Worm (Caenorhabditis elegans): ENCODE measurements around the gene Y46G5A.18.

The Y46G5A.18 gene

DNA sequence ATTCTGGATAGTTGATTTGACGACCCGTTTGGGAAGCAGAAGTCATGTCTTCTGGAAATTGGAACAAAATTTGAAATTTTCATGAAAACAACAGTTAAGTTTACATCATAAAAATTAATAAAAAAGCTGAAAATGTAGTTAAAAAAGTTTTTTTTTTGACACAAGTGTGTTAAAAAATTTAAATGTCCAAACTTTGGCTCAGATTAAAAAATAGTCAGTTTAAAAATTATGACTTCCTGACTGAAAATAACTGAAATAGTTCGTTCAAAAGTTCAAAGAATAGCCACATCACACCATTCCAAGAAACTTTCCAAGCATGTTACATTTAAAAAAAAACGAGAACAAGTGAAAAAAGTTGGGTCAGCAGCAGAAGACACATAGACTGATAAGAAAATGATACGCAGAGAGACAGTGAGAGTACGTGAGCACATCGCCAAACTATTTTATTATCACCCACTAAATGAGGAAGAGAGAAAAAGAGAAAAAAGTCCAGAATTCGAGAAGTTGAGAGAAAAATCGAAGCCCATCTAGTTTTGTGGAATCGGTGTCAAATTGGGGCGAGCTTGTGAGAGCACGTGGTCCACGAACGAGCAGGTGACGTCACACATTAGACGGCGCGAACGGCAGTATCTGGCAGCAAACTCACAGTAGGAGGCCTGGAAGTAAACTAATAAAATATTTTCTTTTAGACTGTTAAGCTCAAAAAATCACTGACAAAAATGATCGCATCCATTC is 11.5 kb upstream of the Y46G5A.18 start, which contains the start of gene acl-7 (continued):
- TF ChIP-seq zip-2 (tag; optimal IDR thresholded peaks at IDR 0.05): no peak

DNA sequence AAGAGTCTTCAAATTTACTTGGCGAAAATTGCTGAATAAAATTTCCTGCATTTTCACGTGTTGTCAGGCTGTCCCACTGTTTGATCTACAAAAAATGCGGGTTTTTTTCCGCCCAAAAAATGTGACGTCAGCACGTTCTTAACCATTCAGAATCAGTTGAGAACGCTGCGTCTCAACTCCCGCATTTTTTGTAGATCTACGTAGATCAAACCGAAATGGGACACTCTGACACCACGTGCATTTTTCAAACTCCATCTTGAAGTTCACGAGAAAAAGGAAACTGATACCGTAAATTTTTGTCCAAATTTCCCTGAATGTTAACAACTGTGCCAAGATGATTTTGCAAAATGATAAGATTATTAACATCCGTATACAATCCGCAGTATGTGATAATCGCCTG is 8.2 kb upstream of the Y46G5A.18 start:
- TF ChIP-seq zfp-2 (tag; optimal IDR thresholded peaks at IDR 0.05) (no peak), aly-2 (tag; optimal IDR thresholded peaks at IDR 0.05) (no peak), aha-1 (tag) (peak; percentile 95)

DNA sequence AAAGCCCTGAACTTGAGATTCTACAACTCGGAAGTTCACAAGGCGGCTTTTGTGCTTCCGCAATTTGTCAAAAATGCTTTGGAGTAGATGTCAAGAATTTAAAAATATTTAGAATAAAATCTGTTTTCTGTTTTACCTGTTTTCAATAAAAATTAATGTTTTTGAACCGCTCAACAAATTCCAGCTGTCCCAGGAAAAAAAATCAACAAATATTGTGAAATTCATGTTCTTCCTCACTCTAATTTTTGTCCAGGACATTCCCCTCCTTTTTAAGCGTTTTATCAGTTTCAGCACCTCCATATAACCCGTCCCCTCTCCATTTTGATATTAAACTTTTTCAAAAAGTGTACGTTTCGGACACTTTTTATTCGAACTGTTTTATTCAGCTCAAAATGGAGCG is 5.6 kb upstream of the Y46G5A.18 start, which contains the start of gene Y46G5A.20:
Gene Y46G5A.20 (plus strand): TSS at position 301 of the 400 bp plus-strand sequence.
- TF ChIP-seq daf-16 (GFP tag; optimal IDR thresholded peaks at IDR 0.05) (no peak), daf-16 (tag; optimal IDR thresholded peaks at IDR 0.05) (peak; percentile 52), pqm-1 (tag; optimal IDR thresholded peaks at IDR 0.05) (peak; percentile 15), D1046.2 (GFP tag; IDR thresholded peaks at IDR 0.05) (no peak), madf-9 (GFP tag; conservative IDR thresholded peaks at IDR 0.05) (no peak)

DNA sequence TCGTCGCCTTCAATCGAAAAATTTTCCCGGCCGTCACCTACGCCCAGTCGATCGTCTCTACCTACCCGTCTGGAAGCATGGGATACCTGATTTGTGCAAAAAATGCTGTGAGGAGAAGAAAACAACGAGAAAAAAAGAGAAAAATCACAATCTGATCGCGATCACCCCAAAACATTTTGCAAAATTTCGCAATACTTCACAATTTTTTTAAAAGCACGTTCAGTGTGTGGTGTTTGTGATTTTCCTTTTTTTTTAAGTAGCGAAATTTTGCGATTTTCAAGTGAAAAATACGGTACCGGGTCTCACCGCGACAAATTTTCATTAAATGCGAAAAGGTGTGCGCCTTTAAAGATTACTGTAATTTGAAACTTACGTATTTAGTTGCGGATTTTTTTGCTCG is 4.7 kb upstream of the Y46G5A.18 start:
- peak; percentile 87 for TF ChIP-seq zip-2 (tag; optimal IDR thresholded peaks at IDR 0.05)
- TF ChIP-seq skn-1 (tag; optimal IDR thresholded peaks at IDR 0.05): no peak
- TF ChIP-seq hif-1 (tag; optimal IDR thresholded peaks at IDR 0.05): peak in 1 of 2 experiments; percentile 37

DNA sequence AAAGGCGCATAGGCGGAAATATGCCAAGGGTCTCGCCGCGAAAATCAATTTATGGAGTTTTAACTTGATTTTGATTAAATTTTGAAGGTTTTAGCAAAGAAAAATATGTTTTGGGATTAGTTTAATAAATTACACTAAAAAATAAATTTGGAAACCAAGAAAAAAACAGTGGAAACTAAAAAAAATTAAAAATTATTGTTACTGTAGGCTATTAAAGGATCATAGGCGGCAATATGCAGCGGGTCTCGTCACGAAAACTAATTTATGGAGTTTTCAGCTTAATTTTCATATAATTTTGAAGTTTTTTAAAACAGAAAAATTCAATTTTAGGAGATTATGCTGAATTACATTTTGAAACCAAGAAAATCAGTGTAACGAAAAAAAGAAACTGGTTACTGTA is 3.7 kb upstream of the Y46G5A.18 start:
- no peak for TF ChIP-seq mxl-2 (GFP tag; conservative IDR thresholded peaks at IDR 0.05)
- no peak for TF ChIP-seq fkh-10 (GFP tag; optimal IDR thresholded peaks at IDR 0.05)
- TF ChIP-seq dve-1 (tag; optimal IDR thresholded peaks at IDR 0.05; ENCODE audit: insufficient read depth): no peak
- TF ChIP-seq F49E8.2 (tag; optimal IDR thresholded peaks at IDR 0.05; ENCODE audit: borderline replicate concordance): peak; percentile 68
- TF ChIP-seq hlh-30 (tag; optimal IDR thresholded peaks at IDR 0.05; ENCODE audit: insufficient read depth): no peak
- no peak for TF ChIP-seq T20F7.1 (GFP tag; optimal IDR thresholded peaks at IDR 0.05)
- no peak for TF ChIP-seq ctbp-1 (GFP tag; IDR thresholded peaks at IDR 0.05)
- TF ChIP-seq arid-1 (GFP tag; conservative IDR thresholded peaks at IDR 0.05): no peak
- TF ChIP-seq ZK337.2 (GFP tag; IDR thresholded peaks at IDR 0.05): no peak
- peak; percentile 36; the same call in 1 of the 2 replicates for TF ChIP-seq lin-38 (GFP tag; IDR thresholded peaks at IDR 0.05)
- no peak for TF ChIP-seq Y75B8A.6 (GFP tag; IDR thresholded peaks at IDR 0.05)
- no peak for TF ChIP-seq lsy-2 (tag; optimal IDR thresholded peaks at IDR 0.05)
- TF ChIP-seq dmd-9 (GFP tag; IDR thresholded peaks at IDR 0.05): no peak
- TF ChIP-seq F10B5.3 (tag; optimal IDR thresholded peaks at IDR 0.05): no peak

DNA sequence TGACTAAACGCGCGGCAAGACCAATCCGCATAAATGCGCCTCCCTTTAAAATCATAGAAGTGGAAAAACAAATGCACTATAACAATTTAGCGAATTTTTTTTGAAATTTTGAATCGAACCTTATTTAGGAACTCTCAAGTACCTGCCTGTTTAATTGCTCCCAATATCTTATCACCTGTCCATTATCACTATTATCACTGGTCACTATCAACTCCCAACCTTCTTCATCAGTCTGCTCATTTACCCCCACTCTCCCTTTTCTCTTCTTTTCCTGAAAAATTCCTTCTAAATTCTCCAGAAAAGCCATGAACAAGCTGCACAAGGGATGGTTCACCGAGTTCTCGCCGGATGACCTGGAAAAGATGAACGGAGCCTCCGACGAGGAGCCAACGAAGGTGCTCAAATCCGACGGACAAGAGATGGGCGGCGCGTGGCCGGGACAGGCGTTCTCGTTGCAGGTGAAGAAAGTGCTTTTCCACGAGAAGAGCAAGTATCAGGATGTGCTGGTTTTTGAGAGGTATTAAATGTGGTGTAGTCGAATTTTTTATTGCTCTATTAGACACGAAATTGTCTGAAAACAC is 1.6 kb upstream of the Y46G5A.18 start, which contains the start of gene spds-1:
Gene spds-1 (plus strand): TSS at position 298 of the 581 bp plus-strand sequence.
- TF ChIP-seq hlh-11 (tag; optimal IDR thresholded peaks at IDR 0.05) (peak; percentile 8), pqm-1 (tag; optimal IDR thresholded peaks at IDR 0.05) (peak; percentile 48), zag-1 (tag; optimal IDR thresholded peaks at IDR 0.05) (no peak), set-16 (GFP tag; IDR thresholded peaks at IDR 0.05) (peak; percentile 60)

All from whole organism, L4 larva.